5 fruit fly cellular contexts compared by ENCODE assay signal in genomic region chr3L:7855778-7856625, dm6.
TF ChIP-seq lines count a peak whose summit lies in the region.

No protein-coding gene starts in this region.

TF ChIP-seq in whole organism, adult, 20 proteins besides CTCF, POLR2A, EP300 and RAD21 (continued from another document):
- TF ChIP-seq kay (GFP tag; lab: Kevin White, UChicago; ENCODE audit: borderline replicate concordance) = peak; percentile 96
- TF ChIP-seq ovo (GFP tag; optimal IDR thresholded peaks at IDR 0.05; lab: Kevin White, UChicago) = peak; percentile 34
TF ChIP-seq in whole organism, adult: peak in this region for 18.

TF ChIP-seq in whole organism, embryonic, 481 proteins besides CTCF, POLR2A, EP300 and RAD21 (continued from another document and continues in another):
- TF ChIP-seq stwl (tag; optimal IDR thresholded peaks at IDR 0.05; lab: Kevin White, UChicago) (no peak), CG10654 (GFP tag; optimal IDR thresholded peaks at IDR 0.05; lab: Kevin White, UChicago) (peak; percentile 53), C15 (GFP tag; IDR thresholded peaks at IDR 0.05; lab: Robert Waterston, UW) (peak; percentile 64; the same call in 1 of the 3 replicates), ac (GFP tag; optimal IDR thresholded peaks at IDR 0.05; lab: Kevin White, UChicago) (no peak), CG10979 (tag; optimal IDR thresholded peaks at IDR 0.05; lab: Kevin White, UChicago) (peak; percentile 82), CG15601 (tag; optimal IDR thresholded peaks at IDR 0.05; lab: Kevin White, UChicago) (peak; percentile 71), CG1233 (GFP tag; optimal IDR thresholded peaks at IDR 0.05; lab: Kevin White, UChicago) (peak; percentile 46), CG2678 (tag; optimal IDR thresholded peaks at IDR 0.05; lab: Kevin White, UChicago) (peak; percentile 93), CG17912 (GFP tag; optimal IDR thresholded peaks at IDR 0.05; lab: Kevin White, UChicago) (no peak), CG10274 (GFP tag; optimal IDR thresholded peaks at IDR 0.05; lab: Kevin White, UChicago) (peak; percentile 37), CG3847 (GFP tag; IDR thresholded peaks at IDR 0.05; lab: Robert Waterston, UW) (peak; percentile 86), CG5180 (GFP tag; optimal IDR thresholded peaks at IDR 0.05; lab: Kevin White, UChicago) (peak; percentile 58), CG12942 (GFP tag; optimal IDR thresholded peaks at IDR 0.05; lab: Kevin White, UChicago) (peak; percentile 71), Blimp-1 (GFP tag; optimal IDR thresholded peaks at IDR 0.05; lab: Kevin White, UChicago) (peak; percentile 81), CG17361 (GFP tag; IDR thresholded peaks at IDR 0.05; lab: Robert Waterston, UW) (peak; percentile 87), CG9437 (GFP tag; optimal IDR thresholded peaks at IDR 0.05; lab: Kevin White, UChicago) (peak; percentile 89), CG30403 (GFP tag; optimal IDR thresholded peaks at IDR 0.05; lab: Kevin White, UChicago) (peak; percentile 87), CG5953 (GFP tag; IDR thresholded peaks at IDR 0.05; lab: Robert Waterston, UW) (peak; percentile 45), pzg (GFP tag; optimal IDR thresholded peaks at IDR 0.05; lab: Kevin White, UChicago) (no peak), aop (GFP tag; IDR thresholded peaks at IDR 0.05; lab: Robert Waterston, UW) (no peak), CG2199 (GFP tag; IDR thresholded peaks at IDR 0.05; lab: Robert Waterston, UW) (peak; percentile 63; the same call in 1 of the 3 replicates), CG10321 (GFP tag; IDR thresholded peaks at IDR 0.05; lab: Robert Waterston, UW) (peak; percentile 21; the same call in 1 of the 2 replicates), dmrt11E (tag; optimal IDR thresholded peaks at IDR 0.05; lab: Kevin White, UChicago) (peak; percentile 74), CG43689 (GFP tag; IDR thresholded peaks at IDR 0.05; lab: Robert Waterston, UW) (peak; percentile 68; the same call in 1 of the 2 replicates), grau (tag; optimal IDR thresholded peaks at IDR 0.05; lab: Kevin White, UChicago) (peak; percentile 85), Mad (GFP tag; optimal IDR thresholded peaks at IDR 0.05; lab: Kevin White, UChicago) (peak; percentile 29), GATAe (GFP tag; conservative IDR thresholded peaks at IDR 0.05; lab: Robert Waterston, UW) (peak; percentile 57; the same call in 1 of the 2 replicates), CG9817 (tag; optimal IDR thresholded peaks at IDR 0.05; lab: Kevin White, UChicago) (peak; percentile 69), shn (GFP tag; optimal IDR thresholded peaks at IDR 0.05; lab: Kevin White, UChicago) (no peak), ara (GFP tag; IDR thresholded peaks at IDR 0.05; lab: Robert Waterston, UW) (no peak), Rfx (GFP tag; IDR thresholded peaks at IDR 0.05; lab: Robert Waterston, UW) (peak; percentile 77), ems (GFP tag; optimal IDR thresholded peaks at IDR 0.05; lab: Kevin White, UChicago) (no peak)

TF ChIP-seq in whole organism, prepupa, 60 proteins besides CTCF, POLR2A, EP300 and RAD21 (continued from another document and continues in another):
- TF ChIP-seq CG7368 (GFP tag; optimal IDR thresholded peaks at IDR 0.05; lab: Kevin White, UChicago) (peak; percentile 18), CG31627 (GFP tag; optimal IDR thresholded peaks at IDR 0.05; lab: Kevin White, UChicago) (peak; percentile 25), spab (GFP tag; optimal IDR thresholded peaks at IDR 0.05; lab: Kevin White, UChicago) (peak; percentile 32), CG4318 (GFP tag; optimal IDR thresholded peaks at IDR 0.05; lab: Kevin White, UChicago) (peak; percentile 45), ss (GFP tag; optimal IDR thresholded peaks at IDR 0.05; lab: Kevin White, UChicago) (peak in 1 of 2 experiments; percentile 30), dac (GFP tag; optimal IDR thresholded peaks at IDR 0.05; lab: Kevin White, UChicago) (no peak), CG6276 (GFP tag; optimal IDR thresholded peaks at IDR 0.05; lab: Kevin White, UChicago) (peak; percentile 68), CG8632 (GFP tag; optimal IDR thresholded peaks at IDR 0.05; lab: Kevin White, UChicago) (peak; percentile 45), CG9139 (GFP tag; optimal IDR thresholded peaks at IDR 0.05; lab: Kevin White, UChicago) (no peak), CG15336 (GFP tag; IDR thresholded peaks at IDR 0.05; lab: Robert Waterston, UW) (peak; percentile 79), CG8119 (GFP tag; IDR thresholded peaks at IDR 0.05; lab: Robert Waterston, UW) (peak; percentile 78), CG32006 (GFP tag; optimal IDR thresholded peaks at IDR 0.05; lab: Kevin White, UChicago) (peak; percentile 80), fd59A (GFP tag; optimal IDR thresholded peaks at IDR 0.05; lab: Kevin White, UChicago) (peak; percentile 21), Hr4 (GFP tag; optimal IDR thresholded peaks at IDR 0.05; lab: Kevin White, UChicago) (peak; percentile 38), CG3032 (tag; optimal IDR thresholded peaks at IDR 0.05; lab: Kevin White, UChicago) (peak; percentile 13), CG8319 (GFP tag; optimal IDR thresholded peaks at IDR 0.05; lab: Kevin White, UChicago) (peak; percentile 47), CG16779 (tag; optimal IDR thresholded peaks at IDR 0.05; lab: Kevin White, UChicago) (no peak), CG6163 (GFP tag; IDR thresholded peaks at IDR 0.05; lab: Robert Waterston, UW) (peak; percentile 42; the same call in 2 of the 3 replicates), fkh (GFP tag; optimal IDR thresholded peaks at IDR 0.05; lab: Kevin White, UChicago) (peak; percentile 16), achi (GFP tag; optimal IDR thresholded peaks at IDR 0.05; lab: Kevin White, UChicago) (peak; percentile 40), Blimp-1 (GFP tag; optimal IDR thresholded peaks at IDR 0.05; lab: Kevin White, UChicago) (peak; percentile 14), net (GFP tag; optimal IDR thresholded peaks at IDR 0.05; lab: Kevin White, UChicago) (peak; percentile 0), topi (GFP tag; optimal IDR thresholded peaks at IDR 0.05; lab: Kevin White, UChicago) (peak; percentile 19), Smox (GFP tag; optimal IDR thresholded peaks at IDR 0.05; lab: Kevin White, UChicago) (peak; percentile 42), Lpt (GFP tag; optimal IDR thresholded peaks at IDR 0.05; lab: Kevin White, UChicago) (peak; percentile 25), dsx (GFP tag; optimal IDR thresholded peaks at IDR 0.05; lab: Kevin White, UChicago; ENCODE audit: poor library complexity, severe bottlenecking) (no peak), Ets96B (tag; optimal IDR thresholded peaks at IDR 0.05; lab: Kevin White, UChicago) (no peak), Hr38 (GFP tag; optimal IDR thresholded peaks at IDR 0.05; lab: Kevin White, UChicago) (no peak), Gug (GFP tag; IDR thresholded peaks at IDR 0.05; lab: Robert Waterston, UW) (peak; percentile 79), Sox102F (GFP tag; optimal IDR thresholded peaks at IDR 0.05; lab: Kevin White, UChicago) (no peak), fd85E (GFP tag; optimal IDR thresholded peaks at IDR 0.05; lab: Kevin White, UChicago) (no peak), CG10669 (GFP tag; optimal IDR thresholded peaks at IDR 0.05; lab: Kevin White, UChicago) (no peak), Hr39 (GFP tag; optimal IDR thresholded peaks at IDR 0.05; lab: Kevin White, UChicago) (peak; percentile 14)

TF ChIP-seq in whole organism, pupa, 21 proteins besides CTCF, POLR2A, EP300 and RAD21 (continued from another document):
- TF ChIP-seq rn (GFP tag; IDR thresholded peaks at IDR 0.05; lab: Robert Waterston, UW) = 0 out of 2 replicates have a peak, but pooled peaks have one; percentile 24

TF ChIP-seq in whole organism, wandering third instar larva, 38 proteins besides CTCF, POLR2A, EP300 and RAD21 (continued from another document):
- no peak for TF ChIP-seq CG32264 (GFP tag; optimal IDR thresholded peaks at IDR 0.05; lab: Kevin White, UChicago)
- TF ChIP-seq usp (GFP tag; optimal IDR thresholded peaks at IDR 0.05; lab: Kevin White, UChicago) = no peak
- TF ChIP-seq N (GFP tag; optimal IDR thresholded peaks at IDR 0.05; lab: Kevin White, UChicago) = no peak
- TF ChIP-seq OdsH (GFP tag; optimal IDR thresholded peaks at IDR 0.05; lab: Kevin White, UChicago) = peak; percentile 82
- peak; percentile 13 for TF ChIP-seq woc (GFP tag; optimal IDR thresholded peaks at IDR 0.05; lab: Kevin White, UChicago)
- peak; percentile 77 for TF ChIP-seq Sp1 (GFP tag; optimal IDR thresholded peaks at IDR 0.05; lab: Kevin White, UChicago)
- no peak for TF ChIP-seq br (GFP tag; optimal IDR thresholded peaks at IDR 0.05; lab: Kevin White, UChicago)
- TF ChIP-seq HLH106 (tag; optimal IDR thresholded peaks at IDR 0.05; lab: Kevin White, UChicago) = peak; percentile 53
- TF ChIP-seq h (GFP tag; optimal IDR thresholded peaks at IDR 0.05; lab: Kevin White, UChicago) = peak; percentile 29
- TF ChIP-seq dsf (GFP tag; optimal IDR thresholded peaks at IDR 0.05; lab: Kevin White, UChicago; ENCODE audit: borderline replicate concordance) = no peak
- TF ChIP-seq sage (GFP tag; optimal IDR thresholded peaks at IDR 0.05; lab: Kevin White, UChicago) = peak; percentile 31
- TF ChIP-seq Jra (GFP tag; optimal IDR thresholded peaks at IDR 0.05; lab: Kevin White, UChicago) = no peak
- peak; percentile 83 for TF ChIP-seq CrebA (GFP tag; optimal IDR thresholded peaks at IDR 0.05; lab: Kevin White, UChicago; ENCODE audit: borderline replicate concordance)
- TF ChIP-seq rgr (GFP tag; optimal IDR thresholded peaks at IDR 0.05; lab: Kevin White, UChicago) = peak; percentile 76
- peak; percentile 84 for TF ChIP-seq psq (GFP tag; optimal IDR thresholded peaks at IDR 0.05; lab: Kevin White, UChicago)
- TF ChIP-seq Hnf4 (GFP tag; optimal IDR thresholded peaks at IDR 0.05; lab: Kevin White, UChicago) = peak; percentile 24
- TF ChIP-seq jim (GFP tag; optimal IDR thresholded peaks at IDR 0.05; lab: Kevin White, UChicago) = no peak
